Fruit fly (Drosophila melanogaster) whole organism, embryonic: ENCODE results near the gene Ca-Ma2d.

ENCODE experiments used
- Abd-B ChIP-seq: fragments of 200-800 bp; sonication (Bioruptor generic); optimal IDR thresholded peaks from 2 replicates; lab custom pipeline; 2018; ENCODE audit warnings: missing biosample characterization, mild to moderate bottlenecking, missing genetic modification characterization, moderate library complexity
- CG12219 ChIP-seq: fragments of 200-800 bp; sonication (Bioruptor generic); optimal IDR thresholded peaks from 3 replicates; lab custom pipeline; 2018; ENCODE audit warnings: missing biosample characterization, mild to moderate bottlenecking, missing genetic modification characterization
- CG14050 ChIP-seq: fragments of 200-800 bp; sonication (Bioruptor generic); IDR thresholded peaks from 3 replicates; pipeline ENCODE4 v1.3.6; 2022; ENCODE audit warnings: missing biosample characterization, missing genetic modification characterization
- CG15269 ChIP-seq: fragments of 200-800 bp; sonication (Bioruptor generic); optimal IDR thresholded peaks from 2 replicates; lab custom pipeline; 2018; ENCODE audit warnings: missing biosample characterization, mild to moderate bottlenecking, missing genetic modification characterization, moderate library complexity
- CG16779 ChIP-seq: fragments of 200-800 bp; sonication (Bioruptor generic); IDR thresholded peaks from 2 replicates; pipeline ENCODE4 v1.3.6; 2022; ENCODE audit warnings: missing biosample characterization, missing genetic modification characterization
- CG2120 ChIP-seq: fragments of 200-800 bp; sonication (Bioruptor generic); optimal IDR thresholded peaks from 3 replicates; lab custom pipeline; 2016; ENCODE audit warnings: missing biosample characterization, missing genetic modification characterization
- CG31441 ChIP-seq: fragments of 200-800 bp; sonication (Bioruptor generic); IDR thresholded peaks from 2 replicates; pipeline ENCODE4 v1.3.6; 2022; ENCODE audit warnings: missing biosample characterization, missing genetic modification characterization
- CG6813 ChIP-seq: fragments of 200-800 bp; sonication (Bioruptor generic); optimal IDR thresholded peaks from 2 replicates; lab custom pipeline; 2017; ENCODE audit warnings: missing biosample characterization, missing genetic modification characterization, mild to moderate bottlenecking, moderate library complexity, missing genetic modification reagents
- CG7928 ChIP-seq: fragments of 200-800 bp; sonication (Bioruptor generic); optimal IDR thresholded peaks from 2 replicates; lab custom pipeline; 2017; ENCODE audit warnings: missing biosample characterization, mild to moderate bottlenecking, missing genetic modification characterization
- CG8924 ChIP-seq: fragments of 200-800 bp; optimal IDR thresholded peaks from 3 replicates; lab custom pipeline; 2019; ENCODE audit warnings: missing biosample characterization, mild to moderate bottlenecking, missing genetic modification characterization, moderate library complexity
- CHES-1-like ChIP-seq: fragments of 200-800 bp; sonication (Bioruptor generic); optimal IDR thresholded peaks from 2 replicates; lab custom pipeline; 2016; ENCODE audit warnings: missing biosample characterization, missing genetic modification characterization
- Camta ChIP-seq: fragments of 200-800 bp; sonication (Bioruptor generic); optimal IDR thresholded peaks from 2 replicates; lab custom pipeline; 2016; ENCODE audit warnings: missing biosample characterization, missing genetic modification characterization
- Chrac-16 ChIP-seq: fragments of 200-800 bp; sonication (Bioruptor generic); optimal IDR thresholded peaks from 3 replicates; lab custom pipeline; 2016; ENCODE audit warnings: missing biosample characterization, missing genetic modification characterization
- Deaf1 ChIP-seq: fragments of 200-800 bp; optimal IDR thresholded peaks from 3 replicates; lab custom pipeline; 2019; ENCODE audit warnings: missing biosample characterization, mild to moderate bottlenecking, missing genetic modification characterization, moderate library complexity
- Doc3 ChIP-seq: fragments of 200-800 bp; sonication (Bioruptor generic); IDR thresholded peaks from 3 replicates; pipeline ENCODE4 v1.3.6; 2022; ENCODE audit warnings: missing biosample characterization, missing genetic modification characterization; ENCODE audit not compliant: partially characterized antibody
- Fer2 ChIP-seq: fragments of 200-800 bp; sonication (Bioruptor generic); optimal IDR thresholded peaks from 2 replicates; lab custom pipeline; 2018; ENCODE audit warnings: missing biosample characterization, mild to moderate bottlenecking, missing genetic modification characterization, moderate library complexity
- H2.0 ChIP-seq: fragments of 200-800 bp; sonication (Bioruptor generic); IDR thresholded peaks from 2 replicates; pipeline ENCODE4 v1.3.6; 2022; ENCODE audit warnings: missing biosample characterization, missing genetic modification characterization
- HLH3B ChIP-seq: fragments of 200-800 bp; sonication (Bioruptor generic); IDR thresholded peaks from 2 replicates; pipeline ENCODE4 v1.3.6; 2022; ENCODE audit warnings: missing biosample characterization, missing genetic modification characterization
- HLH4C ChIP-seq: fragments of 200-800 bp; sonication (Bioruptor generic); IDR thresholded peaks from 3 replicates; pipeline ENCODE4 v1.3.6; 2022; ENCODE audit warnings: missing biosample characterization, missing genetic modification characterization; ENCODE audit not compliant: partially characterized antibody
- Hr78 ChIP-seq, 2 experiments: fragments of 200-800 bp in 1 of 2; fragments of >200 bp in 1 of 2; sonication (Bioruptor generic) in 1 of 2; optimal IDR thresholded peaks; 2 replicates each; lab custom pipeline; 2017 to 2019; ENCODE audit warnings: missing biosample characterization in 2 of 2, missing genetic modification characterization in 2 of 2, mild to moderate bottlenecking in 1 of 2, moderate library complexity in 1 of 2
- Hsf ChIP-seq: fragments of 200-800 bp; sonication (Bioruptor generic); optimal IDR thresholded peaks from 3 replicates; lab custom pipeline; 2016; ENCODE audit warnings: missing biosample characterization, missing genetic modification characterization
- NfI ChIP-seq: fragments of 200-800 bp; sonication (Bioruptor generic); optimal IDR thresholded peaks from 3 replicates; lab custom pipeline; 2018; ENCODE audit warnings: missing biosample characterization, mild to moderate bottlenecking, missing genetic modification characterization, moderate library complexity
- Sry-β ChIP-seq: fragments of 200-800 bp; sonication (Bioruptor generic); optimal IDR thresholded peaks from 2 replicates; lab custom pipeline; 2018; ENCODE audit warnings: missing biosample characterization, mild to moderate bottlenecking, missing genetic modification characterization, moderate library complexity
- Xrp1 ChIP-seq: fragments of 200-800 bp; sonication (Bioruptor generic); IDR thresholded peaks from 2 replicates; pipeline ENCODE4 v1.3.6; 2022; ENCODE audit warnings: missing biosample characterization, missing genetic modification characterization
- ap ChIP-seq: fragments of 200-800 bp; sonication (Bioruptor generic); IDR thresholded peaks from 2 replicates; pipeline ENCODE4 v1.3.6; 2022; ENCODE audit warnings: missing biosample characterization, missing genetic modification characterization
- ato ChIP-seq: fragments of 200-800 bp; sonication (Bioruptor generic); IDR thresholded peaks from 2 replicates; pipeline ENCODE4 v1.3.6; 2022; ENCODE audit warnings: missing biosample characterization, missing genetic modification characterization; ENCODE audit not compliant: partially characterized antibody
- chm ChIP-seq: fragments of 200-800 bp; sonication (Bioruptor generic); IDR thresholded peaks from 2 replicates; pipeline ENCODE4 v1.3.6; 2022; ENCODE audit warnings: missing biosample characterization, missing genetic modification characterization
- chn ChIP-seq: fragments of 200-800 bp; sonication (Bioruptor generic); optimal IDR thresholded peaks from 2 replicates; lab custom pipeline; 2016; ENCODE audit warnings: missing biosample characterization, missing genetic modification characterization
- corto ChIP-seq: fragments of 200-800 bp; sonication (Bioruptor generic); optimal IDR thresholded peaks from 2 replicates; lab custom pipeline; 2016; ENCODE audit warnings: missing biosample characterization, mild to moderate bottlenecking, missing genetic modification characterization, moderate library complexity
- da ChIP-seq: fragments of 200-800 bp; sonication (Bioruptor generic); optimal IDR thresholded peaks from 2 replicates; lab custom pipeline; 2016; ENCODE audit warnings: missing biosample characterization, missing genetic modification characterization
- disco-r ChIP-seq: fragments of 200-800 bp; sonication (Bioruptor generic); optimal IDR thresholded peaks from 2 replicates; lab custom pipeline; 2016; ENCODE audit warnings: missing biosample characterization, missing genetic modification characterization
- dysf ChIP-seq: fragments of 200-800 bp; sonication (Bioruptor generic); IDR thresholded peaks from 3 replicates; pipeline ENCODE4 v1.3.6; 2022; ENCODE audit warnings: missing biosample characterization, missing genetic modification characterization
- esg ChIP-seq: fragments of 200-800 bp; sonication (Bioruptor generic); conservative IDR thresholded peaks from 2 replicates; pipeline ENCODE4 v1.3.6; 2022; ENCODE audit warnings: missing biosample characterization, missing genetic modification characterization
- fd96Cb ChIP-seq: fragments of 200-800 bp; sonication (Bioruptor generic); optimal IDR thresholded peaks from 2 replicates; lab custom pipeline; 2018; ENCODE audit warnings: missing biosample characterization, mild to moderate bottlenecking, missing genetic modification characterization, moderate library complexity
- fu2 ChIP-seq: fragments of 200-800 bp; sonication (Bioruptor generic); optimal IDR thresholded peaks from 2 replicates; lab custom pipeline; 2016; ENCODE audit warnings: missing biosample characterization, missing genetic modification characterization
- gt ChIP-seq: fragments of 200-800 bp; sonication (Bioruptor generic); IDR thresholded peaks from 2 replicates; pipeline ENCODE4 v1.3.6; 2022; ENCODE audit warnings: missing biosample characterization, missing genetic modification characterization
- hkb ChIP-seq, 2 experiments: fragments of 200-800 bp in 1 of 2; fragments of >200 bp in 1 of 2; sonication (Bioruptor generic) in 1 of 2; IDR thresholded peaks in 1 of 2; optimal IDR thresholded peaks in 1 of 2; 2 replicates each; pipeline versions ENCODE4 v1.3.6 to Lab custom; 2017 to 2022; ENCODE audit warnings: missing biosample characterization in 1 of 2, missing genetic modification characterization in 1 of 2
- lab ChIP-seq: fragments of 200-800 bp; sonication (Bioruptor generic); optimal IDR thresholded peaks from 3 replicates; lab custom pipeline; 2017; ENCODE audit warnings: missing biosample characterization, missing genetic modification characterization, mild to moderate bottlenecking, moderate library complexity, missing genetic modification reagents
- lmd ChIP-seq: fragments of 200-800 bp; sonication (Bioruptor generic); IDR thresholded peaks from 2 replicates; pipeline ENCODE4 v1.3.6; 2022; ENCODE audit warnings: missing biosample characterization, missing genetic modification characterization
- maf-S ChIP-seq: fragments of 200-800 bp; sonication (Bioruptor generic); optimal IDR thresholded peaks from 2 replicates; lab custom pipeline; 2016; ENCODE audit warnings: missing biosample characterization, missing genetic modification characterization
- pan ChIP-seq, 4 experiments: fragments of >200 bp in 3 of 4; fragments of 200-800 bp in 1 of 4; sonication (Bioruptor generic) in 1 of 4; optimal IDR thresholded peaks in 3 of 4; IDR thresholded peaks in 1 of 4; 2 replicates each; pipeline versions ENCODE4 v1.3.6 to Lab custom; 2017 to 2022; ENCODE audit warnings: missing biosample characterization in 2 of 4, missing genetic modification characterization in 2 of 4, mixed read lengths in 1 of 4
- pfk ChIP-seq: fragments of 200-800 bp; sonication (Bioruptor generic); optimal IDR thresholded peaks from 2 replicates; lab custom pipeline; 2018; ENCODE audit warnings: missing biosample characterization, mild to moderate bottlenecking, missing genetic modification characterization, moderate library complexity
- row ChIP-seq: fragments of 200-800 bp; sonication (Bioruptor generic); IDR thresholded peaks from 3 replicates; pipeline ENCODE4 v1.3.6; 2022; ENCODE audit warnings: missing biosample characterization, missing genetic modification characterization
- sc ChIP-seq, 3 experiments: fragments of >200 bp in 2 of 3; fragments of 200-800 bp in 1 of 3; sonication (Bioruptor generic) in 1 of 3; optimal IDR thresholded peaks; 2 replicates in 2 of 3; 3 replicates in 1 of 3; lab custom pipeline; 2017; ENCODE audit warnings: mild to moderate bottlenecking in 1 of 3, missing biosample characterization in 1 of 3, missing genetic modification characterization in 1 of 3, missing genetic modification reagents in 1 of 3
- shn ChIP-seq: fragments of 200-800 bp; sonication (Bioruptor generic); optimal IDR thresholded peaks from 3 replicates; lab custom pipeline; 2016; ENCODE audit warnings: missing biosample characterization, missing genetic modification characterization
- tap ChIP-seq: fragments of 200-800 bp; optimal IDR thresholded peaks from 3 replicates; lab custom pipeline; 2019; ENCODE audit warnings: missing biosample characterization, mild to moderate bottlenecking, missing genetic modification characterization, moderate library complexity
- wor ChIP-seq: fragments of 200-800 bp; sonication (Bioruptor generic); IDR thresholded peaks from 2 replicates; pipeline ENCODE4 v1.3.6; 2022; ENCODE audit warnings: missing biosample characterization, missing genetic modification characterization
- zfh2 ChIP-seq: fragments of 200-800 bp; sonication (Bioruptor generic); optimal IDR thresholded peaks from 2 replicates; lab custom pipeline; 2016; ENCODE audit warnings: missing biosample characterization, missing genetic modification characterization

Gene Ca-Ma2d

DNA sequence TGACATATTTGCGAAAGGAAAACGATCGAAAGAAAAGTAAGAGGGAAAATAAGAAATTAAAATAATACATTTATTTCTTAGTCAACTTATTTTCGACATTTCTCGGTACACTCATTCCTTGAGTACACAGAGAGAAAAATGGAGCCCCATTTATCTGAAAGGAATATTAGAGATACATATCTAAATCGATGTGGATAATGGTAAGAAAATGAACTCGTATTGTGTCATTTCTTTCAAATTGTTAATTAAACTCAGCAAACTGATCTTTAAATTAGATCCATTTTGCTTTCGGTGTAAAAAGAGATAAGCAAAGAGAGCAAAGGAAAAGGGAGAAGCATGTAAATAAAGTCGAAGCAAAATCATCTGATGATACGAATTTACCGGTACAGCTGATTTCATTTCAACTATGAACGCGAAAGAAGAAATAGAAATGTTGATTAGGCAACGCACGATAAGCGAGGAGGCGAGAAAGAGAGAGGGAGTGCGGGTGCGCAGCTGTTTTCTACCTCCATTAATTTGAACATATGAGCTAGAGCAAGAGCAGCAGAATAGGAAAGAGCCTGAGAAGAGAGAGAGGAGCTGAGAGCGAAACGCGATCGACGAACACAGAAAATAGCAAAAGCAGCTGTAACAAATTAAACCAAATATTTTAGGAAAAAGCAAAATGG, 54.6 kb downstream of the Ca-Ma2d start (continued):
- TF ChIP-seq hkb (optimal IDR thresholded peaks at IDR 0.05; lab: Kevin White, UChicago) (no peak), hkb (GFP tag; IDR thresholded peaks at IDR 0.05; lab: Robert Waterston, UW) (no peak), Abd-B (GFP tag; lab: Kevin White, UChicago) (peak; percentile 88), CG7928 (GFP tag; lab: Kevin White, UChicago) (peak; percentile 32), dysf (GFP tag; lab: Robert Waterston, UW) (no peak), CG12219 (GFP tag; lab: Kevin White, UChicago) (peak; percentile 89), Sry-β (GFP tag; lab: Kevin White, UChicago) (no peak), tap (tag; lab: Kevin White, UChicago) (peak; percentile 91), maf-S (GFP tag; lab: Kevin White, UChicago) (peak; percentile 89), Xrp1 (GFP tag; lab: Robert Waterston, UW) (no peak), Chrac-16 (GFP tag; lab: Kevin White, UChicago) (peak; percentile 84), Doc3 (GFP tag; lab: Robert Waterston, UW) (no peak), esg (GFP tag; lab: Robert Waterston, UW) (no peak), wor (GFP tag; lab: Robert Waterston, UW) (no peak), CG2120 (peak; percentile 88), Hr78 (GFP tag; optimal IDR thresholded peaks at IDR 0.05; lab: Kevin White, UChicago) (no peak), H2.0 (no peak), ap (GFP tag; lab: Robert Waterston, UW) (no peak), chm (GFP tag; lab: Robert Waterston, UW) (no peak), shn (GFP tag; lab: Kevin White, UChicago) (peak; percentile 82), Hsf (GFP tag; lab: Kevin White, UChicago) (peak; percentile 91), lab (GFP tag; lab: Kevin White, UChicago) (peak; percentile 91), HLH3B (no peak), fd96Cb (tag; lab: Kevin White, UChicago) (peak; percentile 94), zfh2 (peak; percentile 85), CHES-1-like (GFP tag; lab: Kevin White, UChicago) (peak; percentile 74), Camta (GFP tag; lab: Kevin White, UChicago) (peak; percentile 81), ato (GFP tag; lab: Robert Waterston, UW) (no peak), pan (optimal IDR thresholded peaks at IDR 0.05; lab: Kevin White, UChicago) (no peak), pan (GFP tag; optimal IDR thresholded peaks at IDR 0.05 in 1 of 2, IDR thresholded peaks at IDR 0.05 in 1 of 2) (no peak), lmd (no peak), gt (GFP tag; lab: Robert Waterston, UW) (no peak), CG15269 (tag; lab: Kevin White, UChicago) (peak; percentile 91), Fer2 (tag; lab: Kevin White, UChicago) (peak; percentile 58), Deaf1 (tag; lab: Kevin White, UChicago) (peak; percentile 54), CG8924 (tag; lab: Kevin White, UChicago) (peak; percentile 84), sc (optimal IDR thresholded peaks at IDR 0.05; lab: Kevin White, UChicago) (no peak), sc (GFP tag; optimal IDR thresholded peaks at IDR 0.05; lab: Kevin White, UChicago) (peak; percentile 66), disco-r (GFP tag; lab: Kevin White, UChicago) (peak; percentile 70), da (GFP tag; lab: Kevin White, UChicago) (peak; percentile 38), CG14050 (GFP tag; lab: Robert Waterston, UW) (no peak), pfk (peak; percentile 84), NfI (GFP tag; lab: Kevin White, UChicago) (peak; percentile 88), CG6813 (GFP tag; lab: Kevin White, UChicago) (peak; percentile 80), CG31441 (GFP tag; lab: Robert Waterston, UW) (no peak), row (GFP tag; lab: Robert Waterston, UW) (no peak), fu2 (peak; percentile 80), CG16779 (GFP tag; lab: Robert Waterston, UW) (no peak), HLH4C (GFP tag; lab: Robert Waterston, UW) (no peak), chn (GFP tag; lab: Kevin White, UChicago) (peak; percentile 89), corto (GFP tag; lab: Kevin White, UChicago) (peak; percentile 77)
